Worm (Caenorhabditis elegans): ENCODE measurements around the gene utx-1.
A peak's percentile ranks its signal among the peaks of the same experiment; 100 is the strongest.

Gene utx-1

DNA sequence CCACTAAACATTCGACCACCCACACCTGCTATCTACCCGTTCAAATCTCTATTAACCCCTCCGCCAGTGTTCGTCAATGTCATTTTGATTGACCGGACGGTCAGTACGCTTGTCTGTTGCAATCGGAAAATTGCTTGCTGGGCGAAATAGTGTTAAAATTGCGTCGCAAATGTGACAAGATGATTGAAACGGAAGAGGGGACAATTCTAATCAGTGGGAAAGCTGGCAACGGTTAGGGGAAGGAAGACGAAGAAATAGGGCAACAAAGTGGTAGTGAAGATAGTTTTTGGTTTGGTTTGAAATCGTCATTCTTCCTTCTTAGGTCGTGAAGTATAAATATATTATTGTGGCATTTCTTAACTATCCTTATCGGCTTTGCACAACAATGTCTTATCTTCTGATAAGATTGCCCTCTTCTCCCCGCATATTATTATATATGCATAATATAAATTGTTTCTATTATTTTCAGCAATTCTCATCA lies 11.5 kb downstream of the utx-1 start (continued):
- TF ChIP-seq nhr-28 (tag; optimal IDR thresholded peaks at IDR 0.05): peak; percentile 57
- TF ChIP-seq dve-1 (tag; optimal IDR thresholded peaks at IDR 0.05; ENCODE audit: insufficient read depth): peak; percentile 34

DNA sequence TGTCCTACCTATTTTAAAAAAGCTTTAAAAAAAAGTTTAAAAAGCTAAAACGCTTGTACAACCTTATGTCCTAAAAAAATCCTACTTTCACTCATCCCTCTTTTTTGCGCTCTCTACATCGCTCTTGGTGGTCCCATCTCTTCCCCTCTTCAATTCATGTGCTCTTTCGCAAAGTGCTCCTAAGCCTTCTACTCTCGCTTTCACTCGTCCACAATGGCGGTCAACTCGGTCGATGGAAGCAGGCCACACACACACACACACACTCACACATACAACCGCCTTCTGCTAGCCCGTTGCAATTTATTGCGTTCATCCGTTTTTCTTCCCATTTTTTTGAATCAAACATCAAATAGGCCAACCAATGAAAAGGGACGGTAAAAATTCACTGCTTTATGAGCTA lies 12.2 kb downstream of the utx-1 start:
- no peak for TF ChIP-seq madf-5 (GFP tag; IDR thresholded peaks at IDR 0.05)
- peak; percentile 47 for TF ChIP-seq mes-2 (tag; optimal IDR thresholded peaks at IDR 0.05; ENCODE audit: poor library complexity, severe bottlenecking)
- no peak for TF ChIP-seq R02D3.7 (tag; optimal IDR thresholded peaks at IDR 0.05)
- no peak for TF ChIP-seq gei-8 (GFP tag; optimal IDR thresholded peaks at IDR 0.05)
- peak; percentile 79 for TF ChIP-seq aha-1 (tag)
- no peak for TF ChIP-seq nhr-41 (GFP tag; IDR thresholded peaks at IDR 0.05)
- TF ChIP-seq php-3 (GFP tag; IDR thresholded peaks at IDR 0.05): no peak
- TF ChIP-seq egl-43 (GFP tag; IDR thresholded peaks at IDR 0.05): 0 out of 2 replicates have a peak, but pooled peaks have one; percentile 46
- TF ChIP-seq hmg-1.1 (GFP tag; IDR thresholded peaks at IDR 0.05): peak; percentile 54; the same call in 1 of the 2 replicates
- no peak for TF ChIP-seq F26F4.8 (GFP tag; conservative IDR thresholded peaks at IDR 0.05)

DNA sequence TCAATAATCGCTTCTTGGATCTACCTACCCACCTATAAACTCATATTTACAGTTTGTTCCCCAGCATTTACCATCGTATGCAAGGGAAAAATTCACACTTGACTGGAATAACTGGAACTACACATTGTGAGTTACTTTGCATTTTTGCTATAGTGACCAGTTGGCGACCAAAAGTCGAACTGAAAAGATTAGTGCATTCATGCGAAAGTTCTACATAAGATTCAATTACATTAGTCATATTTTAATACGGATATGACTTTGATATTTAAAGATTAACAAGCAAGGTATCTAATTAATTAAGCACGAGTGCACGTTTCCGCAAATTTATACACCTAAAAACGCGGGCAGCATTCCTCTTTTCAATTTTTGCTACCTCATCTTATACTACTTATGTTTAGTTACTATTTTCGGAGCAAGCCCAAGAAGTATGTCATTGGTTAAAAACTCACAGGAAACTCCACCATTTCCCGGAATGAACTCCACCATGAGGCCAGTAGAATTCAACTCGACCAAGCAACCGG lies 14.1 kb downstream of the utx-1 start, which contains the start of gene jmjd-3.1:
Gene jmjd-3.1 (plus strand): TSS at position 51 of the 521 bp plus-strand sequence.
- TF ChIP-seq nhr-42 (GFP tag; IDR thresholded peaks at IDR 0.05): no peak
- peak in 1 of 2 experiments; percentile 69 for TF ChIP-seq unc-62 (GFP tag; optimal IDR thresholded peaks at IDR 0.05 in 1 of 2)
- TF ChIP-seq unc-62 (tag; optimal IDR thresholded peaks at IDR 0.05): no peak

DNA sequence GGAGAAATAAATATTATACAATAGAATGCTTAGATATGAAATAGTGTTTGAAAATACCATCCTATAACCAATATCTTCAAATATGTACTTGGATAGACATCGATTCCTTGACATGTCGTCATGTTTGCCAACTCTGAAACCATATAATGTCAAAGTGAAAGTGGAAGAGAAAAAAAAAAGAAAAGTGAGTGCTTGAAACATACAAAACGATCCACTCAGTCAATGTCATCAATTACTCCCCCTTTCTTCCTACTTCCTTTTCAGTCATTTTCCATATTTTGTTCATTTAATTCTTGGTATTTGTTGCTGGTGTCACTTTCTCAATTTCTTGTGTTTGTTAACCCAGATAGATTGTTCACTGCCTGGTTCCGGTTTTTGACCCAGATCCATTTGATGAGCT lies 23.3 kb downstream of the utx-1 start, which contains the start of gene F18E9.4:
Gene F18E9.4 (plus strand): TSS at position 301 of the 400 bp plus-strand sequence.
- TF ChIP-seq dmd-9 (GFP tag; IDR thresholded peaks at IDR 0.05) (no peak), aha-1 (tag) (peak; percentile 22)

DNA sequence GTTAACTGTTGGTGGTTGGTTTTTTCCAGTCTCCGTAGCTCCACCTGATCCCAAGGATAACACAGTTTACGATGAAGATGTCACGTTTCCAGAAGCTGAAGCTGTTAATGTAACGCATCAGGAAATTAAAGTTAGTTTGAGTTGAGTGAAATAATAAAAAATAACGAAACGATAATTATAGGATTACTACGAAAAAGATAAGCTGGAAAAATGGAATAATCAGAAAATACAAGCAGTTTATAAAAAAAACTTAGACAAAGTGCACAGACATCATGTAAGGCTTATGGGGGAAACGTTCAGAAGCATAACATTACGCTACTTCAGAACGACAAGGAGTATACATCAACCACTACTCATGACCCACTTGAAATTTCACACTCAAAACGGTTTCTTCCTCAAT lies 24.5 kb downstream of the utx-1 start, which contains the start of gene F18E9.8:
Gene F18E9.8 (minus strand): TSS at position 101 of the 400 bp plus-strand sequence.
- TF ChIP-seq D1046.2 (GFP tag; IDR thresholded peaks at IDR 0.05) (no peak), zip-2 (tag; optimal IDR thresholded peaks at IDR 0.05) (no peak), hif-1 (tag; optimal IDR thresholded peaks at IDR 0.05) (no peak), ceh-32 (tag; optimal IDR thresholded peaks at IDR 0.05; ENCODE audit: poor library complexity) (no peak)

DNA sequence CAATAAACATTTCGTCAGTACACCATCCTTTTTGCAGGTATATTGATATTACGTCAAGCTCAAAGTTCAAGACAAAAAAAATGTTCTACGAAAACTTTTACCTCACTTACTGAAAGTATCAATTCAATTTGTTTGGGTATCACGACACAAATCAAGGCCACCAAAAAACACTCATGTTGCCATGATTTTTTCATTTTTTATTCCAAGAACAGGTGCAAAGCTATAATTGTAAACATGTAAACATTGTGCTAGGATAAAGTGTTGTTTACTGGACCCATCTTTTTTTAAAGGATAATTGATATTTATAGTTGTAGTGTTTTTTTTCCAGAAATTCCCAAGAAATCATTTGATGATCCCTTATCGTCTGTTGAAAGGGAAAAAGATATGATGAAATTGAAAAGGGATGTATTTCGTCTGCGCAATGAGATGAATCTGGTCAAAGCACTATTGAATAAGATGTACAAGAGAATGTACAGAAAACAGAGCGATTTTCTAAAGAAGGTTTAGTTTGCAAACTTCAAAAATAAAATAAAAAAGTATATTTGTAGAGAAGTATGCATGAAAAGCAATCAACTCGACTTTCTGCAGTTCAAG lies 25.9 kb downstream of the utx-1 start:
- no peak for TF ChIP-seq tra-1 (GFP tag; IDR thresholded peaks at IDR 0.05)
- TF ChIP-seq nhr-11 (tag; optimal IDR thresholded peaks at IDR 0.05): peak; percentile 36
- TF ChIP-seq aly-2 (tag; optimal IDR thresholded peaks at IDR 0.05): no peak
- TF ChIP-seq madf-9 (GFP tag; conservative IDR thresholded peaks at IDR 0.05): no peak
- TF ChIP-seq daf-19 (GFP tag; conservative IDR thresholded peaks at IDR 0.05): no peak
- TF ChIP-seq F49E8.2 (tag; optimal IDR thresholded peaks at IDR 0.05; ENCODE audit: borderline replicate concordance): no peak
- TF ChIP-seq ama-1 (optimal IDR thresholded peaks at IDR 0.05): no peak
- no peak for TF ChIP-seq daf-12 (tag; optimal IDR thresholded peaks at IDR 0.05)
- no peak for TF ChIP-seq ztf-7 (tag; optimal IDR thresholded peaks at IDR 0.05)
- no peak for TF ChIP-seq egl-43 (GFP tag; IDR thresholded peaks at IDR 0.05)
- peak; percentile 9 for TF ChIP-seq nhr-28 (tag; optimal IDR thresholded peaks at IDR 0.05)

Data from whole organism, L4 larva.